Fruit fly (Drosophila melanogaster) whole organism, adult: ENCODE data around the gene IRSp53.
A peak's percentile ranks its signal among the peaks of the same experiment; 100 is the strongest.

ENCODE experiments used
- CG11617 ChIP-seq: fragments of 200-800 bp; sonication (Bioruptor generic); optimal IDR thresholded peaks from 2 replicates; lab custom pipeline; 2017; ENCODE audit warnings: mild to moderate bottlenecking, missing biosample characterization, missing genetic modification reagents, missing genetic modification characterization
- CG12768 ChIP-seq: fragments of 200-800 bp; sonication (Bioruptor generic); optimal IDR thresholded peaks from 2 replicates; lab custom pipeline; 2017; ENCODE audit warnings: missing biosample characterization, missing genetic modification characterization, mild to moderate bottlenecking, moderate library complexity, missing genetic modification reagents
- CG1620 ChIP-seq: fragments of 200-800 bp; sonication (Bioruptor generic); optimal IDR thresholded peaks from 2 replicates; lab custom pipeline; 2016; ENCODE audit warnings: missing biosample characterization, missing genetic modification characterization
- CG7045 ChIP-seq: fragments of 200-800 bp; sonication (Bioruptor generic); optimal IDR thresholded peaks from 2 replicates; lab custom pipeline; 2017; ENCODE audit warnings: missing biosample characterization, mild to moderate bottlenecking, missing genetic modification characterization
- Clk ChIP-seq: fragments of 200-800 bp; sonication (Bioruptor generic); optimal IDR thresholded peaks from 2 replicates; lab custom pipeline; 2017; ENCODE audit warnings: missing biosample characterization, missing genetic modification characterization
- Hr96 ChIP-seq: fragments of 200-800 bp; sonication (Bioruptor generic); optimal IDR thresholded peaks from 2 replicates; lab custom pipeline; 2016; ENCODE audit warnings: missing biosample characterization, missing genetic modification characterization
- cic ChIP-seq: fragments of 200-800 bp; sonication (Bioruptor generic); optimal IDR thresholded peaks from 2 replicates; lab custom pipeline; 2017; ENCODE audit warnings: missing biosample characterization, mild to moderate bottlenecking, missing genetic modification characterization, moderate library complexity
- kay ChIP-seq: fragments of 200-800 bp; sonication (Bioruptor generic); peaks from one replicate; lab custom pipeline; 2016; ENCODE audit warnings: missing biosample characterization, missing genetic modification characterization, borderline replicate concordance
- tj ChIP-seq: fragments of 200-800 bp; sonication (Bioruptor generic); optimal IDR thresholded peaks from 3 replicates; lab custom pipeline; 2017; ENCODE audit warnings: missing biosample characterization, mild to moderate bottlenecking, missing genetic modification characterization, moderate library complexity
- toe ChIP-seq: fragments of 200-800 bp; sonication (Bioruptor generic); optimal IDR thresholded peaks from 2 replicates; lab custom pipeline; 2016; ENCODE audit warnings: missing biosample characterization, missing genetic modification characterization

- peak; percentile 20 for TF ChIP-seq CG1620 (GFP tag; lab: Kevin White, UChicago)
- TF ChIP-seq cic (GFP tag; lab: Kevin White, UChicago), result no peak
- no peak for TF ChIP-seq Hr96 (GFP tag; lab: Kevin White, UChicago)
- TF ChIP-seq CG11617 (GFP tag; lab: Kevin White, UChicago), result no peak
- no peak for TF ChIP-seq Clk (GFP tag; lab: Kevin White, UChicago)
- no peak for TF ChIP-seq kay (GFP tag; lab: Kevin White, UChicago)
- TF ChIP-seq CG12768 (GFP tag; lab: Kevin White, UChicago), result peak; percentile 15
- TF ChIP-seq CG7045 (GFP tag; lab: Kevin White, UChicago), result peak; percentile 1
- no peak for TF ChIP-seq tj (GFP tag; lab: Kevin White, UChicago)
- no peak for TF ChIP-seq toe (GFP tag; lab: Kevin White, UChicago)
Measured at dm6 chr3L:11119396-11119900, 16.4 kb upstream of the IRSp53 start.
